Worm (Caenorhabditis elegans): ENCODE data around the gene grl-6.
A peak's percentile ranks its signal among the peaks of the same experiment; 100 is the strongest.

grl-6 gene

DNA sequence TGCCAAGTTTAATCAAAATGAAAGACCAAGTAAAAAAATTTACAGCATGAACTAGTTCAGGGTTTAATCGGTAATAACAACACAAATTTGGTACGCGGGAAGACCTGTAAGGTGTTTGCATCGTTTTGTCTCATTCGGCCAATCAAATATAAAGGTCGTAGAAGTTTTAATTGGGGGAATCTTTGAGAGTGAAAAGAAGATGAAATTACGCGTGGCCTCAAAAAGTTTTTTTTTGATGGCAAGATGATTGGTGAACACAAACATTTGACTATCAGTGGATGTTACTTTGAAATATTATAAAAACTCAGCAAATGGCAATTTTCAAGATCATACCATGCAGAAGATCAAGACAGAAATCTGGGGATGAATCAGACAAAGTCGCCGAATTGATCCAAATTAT lies 4.4 kb upstream of the grl-6 start, which contains the start of gene nas-33:
Gene nas-33 (minus strand): TSS at position 101 of the 400 bp plus-strand sequence.
- TF ChIP-seq blmp-1 (tag; optimal IDR thresholded peaks at IDR 0.05; ENCODE audit: insufficient read depth) (no peak), sma-9 (GFP tag; optimal IDR thresholded peaks at IDR 0.05) (no peak), sma-9 (tag; optimal IDR thresholded peaks at IDR 0.05) (no peak), nhr-10 (tag; optimal IDR thresholded peaks at IDR 0.05) (no peak), nhr-237 (tag; optimal IDR thresholded peaks at IDR 0.05) (no peak), dmd-4 (tag; optimal IDR thresholded peaks at IDR 0.05) (no peak), nhr-11 (tag; optimal IDR thresholded peaks at IDR 0.05) (no peak), R02D3.7 (tag; optimal IDR thresholded peaks at IDR 0.05) (no peak), ztf-1 (GFP tag; conservative IDR thresholded peaks at IDR 0.05) (no peak), nhr-77 (tag; optimal IDR thresholded peaks at IDR 0.05) (no peak), skn-1 (tag; optimal IDR thresholded peaks at IDR 0.05) (no peak), nhr-21 (tag; optimal IDR thresholded peaks at IDR 0.05) (no peak), elt-3 (tag; optimal IDR thresholded peaks at IDR 0.05) (no peak), ceh-82 (tag; optimal IDR thresholded peaks at IDR 0.05) (no peak), elt-1 (tag; optimal IDR thresholded peaks at IDR 0.05) (no peak), nhr-129 (tag; optimal IDR thresholded peaks at IDR 0.05) (no peak), mdl-1 (tag; optimal IDR thresholded peaks at IDR 0.05) (no peak), nhr-23 (tag; optimal IDR thresholded peaks at IDR 0.05) (no peak)

- TF ChIP-seq nhr-129 (tag; optimal IDR thresholded peaks at IDR 0.05) (peak; percentile 60), nhr-11 (tag; optimal IDR thresholded peaks at IDR 0.05) (no peak), nhr-25 (tag; optimal IDR thresholded peaks at IDR 0.05) (peak; percentile 75), aly-2 (tag; optimal IDR thresholded peaks at IDR 0.05) (no peak), unc-55 (GFP tag; optimal IDR thresholded peaks at IDR 0.05) (no peak), lsy-2 (tag; optimal IDR thresholded peaks at IDR 0.05) (no peak), nhr-10 (tag; optimal IDR thresholded peaks at IDR 0.05) (no peak), ama-1 (optimal IDR thresholded peaks at IDR 0.05) (no peak), nhr-6 (tag; optimal IDR thresholded peaks at IDR 0.05) (peak; percentile 33), skn-1 (tag; optimal IDR thresholded peaks at IDR 0.05) (no peak), mab-5 (tag; optimal IDR thresholded peaks at IDR 0.05) (no peak), gmeb-1 (tag; optimal IDR thresholded peaks at IDR 0.05) (peak; percentile 51), dmd-4 (tag; optimal IDR thresholded peaks at IDR 0.05) (no peak), egl-27 (tag; optimal IDR thresholded peaks at IDR 0.05) (peak; percentile 56), lin-13 (GFP tag; optimal IDR thresholded peaks at IDR 0.05) (no peak), elt-3 (tag; optimal IDR thresholded peaks at IDR 0.05) (no peak), Y55F3AM.14 (GFP tag; optimal IDR thresholded peaks at IDR 0.05) (peak; percentile 54), nhr-21 (tag; optimal IDR thresholded peaks at IDR 0.05) (peak; percentile 58), R02D3.7 (tag; optimal IDR thresholded peaks at IDR 0.05) (no peak), ceh-82 (tag; optimal IDR thresholded peaks at IDR 0.05) (no peak), nhr-77 (tag; optimal IDR thresholded peaks at IDR 0.05) (no peak), blmp-1 (tag; optimal IDR thresholded peaks at IDR 0.05; ENCODE audit: insufficient read depth) (peak; percentile 34), mdl-1 (tag; optimal IDR thresholded peaks at IDR 0.05) (peak in 1 of 2 experiments; percentile 33), nhr-237 (tag; optimal IDR thresholded peaks at IDR 0.05) (no peak), nhr-12 (tag; optimal IDR thresholded peaks at IDR 0.05) (no peak), sma-9 (GFP tag; optimal IDR thresholded peaks at IDR 0.05) (peak; percentile 86), sma-9 (tag; optimal IDR thresholded peaks at IDR 0.05) (no peak), peb-1 (tag; optimal IDR thresholded peaks at IDR 0.05) (no peak), ztf-4 (tag; optimal IDR thresholded peaks at IDR 0.05) (peak; percentile 38), sem-4 (tag; optimal IDR thresholded peaks at IDR 0.05) (no peak), mbf-1 (tag; optimal IDR thresholded peaks at IDR 0.05) (no peak), ZK546.5 (tag; optimal IDR thresholded peaks at IDR 0.05) (no peak), sma-3 (GFP tag; optimal IDR thresholded peaks at IDR 0.05) (peak; percentile 89), F13H6.1 (tag; optimal IDR thresholded peaks at IDR 0.05) (peak; percentile 32), lin-39 (tag; optimal IDR thresholded peaks at IDR 0.05) (no peak), fos-1 (tag; optimal IDR thresholded peaks at IDR 0.05) (peak; percentile 43), snpc-4 (tag; optimal IDR thresholded peaks at IDR 0.05) (no peak), C34F6.9 (tag; optimal IDR thresholded peaks at IDR 0.05) (no peak), unc-62 (GFP tag; optimal IDR thresholded peaks at IDR 0.05) (no peak), elt-1 (tag; optimal IDR thresholded peaks at IDR 0.05) (no peak), ztf-1 (GFP tag; conservative IDR thresholded peaks at IDR 0.05) (no peak), lin-11 (tag; optimal IDR thresholded peaks at IDR 0.05) (no peak), crh-2 (tag; optimal IDR thresholded peaks at IDR 0.05) (peak; percentile 51), ztf-11 (tag; optimal IDR thresholded peaks at IDR 0.05) (no peak), nhr-23 (tag; optimal IDR thresholded peaks at IDR 0.05) (no peak), ceh-16 (tag; optimal IDR thresholded peaks at IDR 0.05) (no peak)
These were observed 1.8 kb downstream of the grl-6 start, which contains the start of gene fah-1 for ce11 chrX:6448866-6449400. Gene fah-1, minus strand, starts transcription at chrX:6448916.

Measured in whole organism, L2 larva.